Worm (Caenorhabditis elegans): ENCODE measurements around the gene F14F9.8.

DNA sequence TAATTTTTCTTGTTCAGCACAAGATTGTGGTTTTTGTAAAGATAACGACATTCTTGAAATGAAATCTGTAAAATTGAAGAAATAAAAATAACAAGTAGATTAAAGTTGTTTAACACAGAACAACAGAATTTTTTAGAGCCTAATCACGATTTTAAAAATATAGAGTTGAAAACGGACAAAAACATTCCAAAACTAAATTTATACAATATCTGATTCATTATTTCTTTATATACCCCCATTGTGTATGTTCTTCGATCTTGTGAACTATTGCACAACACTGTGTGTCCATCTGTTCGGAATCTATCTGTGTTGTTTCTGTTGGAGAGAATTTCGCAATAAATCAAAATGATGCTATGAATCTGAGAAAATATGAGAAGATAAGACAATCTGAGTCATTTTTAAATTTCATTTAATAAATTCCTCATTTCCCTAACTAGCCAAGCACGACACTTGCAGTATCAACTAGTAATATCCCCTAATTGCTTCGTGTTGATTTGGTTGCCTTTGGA is 45.1 kb upstream of the F14F9.8 start, which contains the start of gene Y58A7A.4:
- TF ChIP-seq crh-2 (tag; optimal IDR thresholded peaks at IDR 0.05) (no peak), egl-27 (tag; optimal IDR thresholded peaks at IDR 0.05) (no peak), sma-9 (GFP tag; optimal IDR thresholded peaks at IDR 0.05) (no peak), sma-9 (tag; optimal IDR thresholded peaks at IDR 0.05) (no peak), ZK546.5 (tag; optimal IDR thresholded peaks at IDR 0.05) (no peak), lin-13 (GFP tag; optimal IDR thresholded peaks at IDR 0.05) (no peak), nhr-25 (tag; optimal IDR thresholded peaks at IDR 0.05) (no peak), mbf-1 (tag; optimal IDR thresholded peaks at IDR 0.05) (no peak), snpc-4 (tag; optimal IDR thresholded peaks at IDR 0.05) (no peak)

All from whole organism, L2 larva.